Worm (Caenorhabditis elegans) whole organism, late embryonic: ENCODE results near the gene dpf-1.

ENCODE experiments used
- K02D7.2 ChIP-seq: sonication (generic microtip); optimal IDR thresholded peaks from 2 replicates; lab custom pipeline; 2017; ENCODE audit warnings: mild to moderate bottlenecking, missing genetic modification characterization, missing compliant biosample characterization
- ahr-1 ChIP-seq: sonication (generic microtip); optimal IDR thresholded peaks from 2 replicates; lab custom pipeline; 2016; ENCODE audit warnings: missing genetic modification characterization, missing compliant biosample characterization
- ceh-19 ChIP-seq: fragments of 200-800 bp; sonication (Bioruptor generic); optimal IDR thresholded peaks from 2 replicates; lab custom pipeline; 2018; ENCODE audit warnings: mild to moderate bottlenecking, missing genetic modification characterization, missing compliant biosample characterization
- ceh-9 ChIP-seq: sonication (generic microtip); optimal IDR thresholded peaks from 2 replicates; lab custom pipeline; 2016; ENCODE audit warnings: mild to moderate bottlenecking, missing genetic modification characterization, inconsistent platforms, missing compliant biosample characterization
- elt-4 ChIP-seq: sonication (generic microtip); optimal IDR thresholded peaks from 2 replicates; lab custom pipeline; 2016; ENCODE audit warnings: missing genetic modification characterization, missing compliant biosample characterization
- nfya-1 ChIP-seq: sonication (generic microtip); optimal IDR thresholded peaks from 2 replicates; lab custom pipeline; 2017; ENCODE audit warnings: missing genetic modification characterization, mild to moderate bottlenecking, missing compliant biosample characterization, antibody characterized with exemption, moderate library complexity
- nhr-11 ChIP-seq: fragments of 150-350 bp; optimal IDR thresholded peaks from 2 replicates; lab custom pipeline; 2014; ENCODE audit warnings: missing biosample characterization, missing genetic modification characterization
- rnt-1 ChIP-seq: sonication (generic microtip); optimal IDR thresholded peaks from 2 replicates; lab custom pipeline; 2016; ENCODE audit warnings: missing genetic modification characterization, missing compliant biosample characterization
- unc-42 ChIP-seq: sonication (generic microtip); optimal IDR thresholded peaks from 2 replicates; lab custom pipeline; 2016; ENCODE audit warnings: missing genotype, missing genetic modification characterization, missing compliant biosample characterization
- ztf-16 ChIP-seq: sonication (generic microtip); optimal IDR thresholded peaks from 2 replicates; lab custom pipeline; 2017; ENCODE audit warnings: missing genetic modification characterization, missing compliant biosample characterization

DNA sequence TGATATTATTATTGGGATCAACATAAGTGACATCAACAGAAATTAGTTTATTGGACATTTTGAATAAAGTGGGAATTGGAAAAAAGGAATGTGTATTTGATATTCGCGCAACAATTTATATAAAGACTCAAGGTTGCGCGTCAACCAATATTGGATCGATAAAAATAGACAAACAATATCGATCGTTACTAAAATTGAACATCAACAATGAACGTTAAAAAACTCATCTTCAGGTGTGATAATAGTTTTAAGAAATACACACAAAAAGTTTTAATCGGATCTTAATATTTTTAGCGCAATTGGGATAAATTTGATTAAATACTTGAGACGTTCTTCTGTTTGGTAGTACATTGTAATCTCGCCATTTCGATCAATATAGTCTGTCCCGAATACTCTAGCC lies 47.5 kb upstream of the dpf-1 start, which contains the start of gene fbxa-104:
- TF ChIP-seq unc-42 (tag; lab: Kevin White, UChicago) (no peak), ahr-1 (tag; lab: Kevin White, UChicago) (no peak), elt-4 (tag; lab: Kevin White, UChicago) (no peak), ztf-16 (no peak), nhr-11 (no peak), nfya-1 (no peak), ceh-19 (GFP tag; lab: Kevin White, UChicago) (no peak), ceh-9 (tag; lab: Kevin White, UChicago) (no peak), rnt-1 (tag; lab: Kevin White, UChicago) (no peak), K02D7.2 (tag; lab: Kevin White, UChicago) (no peak)
